Worm (Caenorhabditis elegans) whole organism, L4 larva: ENCODE results near the gene hsp-12.2.

ENCODE experiments used
- dve-1 ChIP-seq: sonication (generic microtip); optimal IDR thresholded peaks from 2 replicates; lab custom pipeline; 2017; ENCODE audit warnings: antibody characterized with exemption, mild to moderate bottlenecking, missing genetic modification characterization, missing compliant biosample characterization; ENCODE audit not compliant: insufficient read depth
- fkh-10 ChIP-seq: fragments of 150-350 bp; optimal IDR thresholded peaks from 2 replicates; lab custom pipeline; 2014; ENCODE audit warnings: missing biosample characterization, missing genetic modification reagents, missing genetic modification characterization
- jun-1 ChIP-seq: fragments of 150-350 bp; optimal IDR thresholded peaks from 2 replicates; lab custom pipeline; 2014; ENCODE audit warnings: missing biosample characterization, missing genetic modification reagents, missing genetic modification characterization
- lin-39 ChIP-seq: fragments of 150-350 bp; optimal IDR thresholded peaks from 2 replicates; lab custom pipeline; 2014; ENCODE audit warnings: missing biosample characterization, missing genetic modification reagents, missing genetic modification characterization
- mep-1 ChIP-seq: fragments of 150-350 bp; sonication (generic microtip); optimal IDR thresholded peaks from 3 replicates; lab custom pipeline; 2014; ENCODE audit warnings: missing biosample characterization, missing genetic modification characterization
- mes-2 ChIP-seq: sonication (generic microtip); optimal IDR thresholded peaks from 2 replicates; lab custom pipeline; 2016; ENCODE audit warnings: missing genotype, mild to moderate bottlenecking, missing genetic modification characterization, missing compliant biosample characterization; ENCODE audit not compliant: poor library complexity, severe bottlenecking
- tag-97 ChIP-seq: fragments of 200-800 bp; sonication (Bioruptor generic); IDR thresholded peaks from 2 replicates; pipeline ENCODE4 v1.3.6; 2022; ENCODE audit warnings: missing genetic modification characterization, missing compliant biosample characterization
- unc-130 ChIP-seq: sonication (generic microtip); optimal IDR thresholded peaks from 2 replicates; lab custom pipeline; 2016; ENCODE audit warnings: missing genetic modification reagents, missing genetic modification characterization, missing compliant biosample characterization
- zag-1 ChIP-seq: fragments of 150-350 bp; optimal IDR thresholded peaks from 2 replicates; lab custom pipeline; 2014; ENCODE audit warnings: missing biosample characterization, missing genetic modification characterization
- ztf-11 ChIP-seq: fragments of 150-350 bp; optimal IDR thresholded peaks from 2 replicates; lab custom pipeline; 2014; ENCODE audit warnings: missing biosample characterization, missing genetic modification characterization

DNA sequence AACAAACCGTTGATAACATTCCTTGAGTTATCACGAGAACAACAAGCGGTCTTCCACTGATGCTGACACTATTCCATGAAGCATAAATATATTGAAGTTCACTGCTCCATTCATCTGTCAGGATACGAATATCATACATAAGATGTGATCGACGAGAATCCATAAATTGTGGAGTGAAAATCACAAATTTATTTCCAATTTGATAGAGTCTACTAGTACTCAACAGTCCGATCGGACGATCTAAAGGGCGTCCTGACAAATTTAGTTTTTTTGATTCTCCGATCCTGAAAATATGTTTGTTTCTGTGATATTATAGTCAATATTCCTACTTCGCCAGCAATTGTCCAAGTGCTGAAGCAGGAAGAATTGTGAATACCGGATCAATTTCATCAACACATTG, 4.3 kb downstream of the hsp-12.2 start:
- no peak for TF ChIP-seq lin-39 (tag; lab: Kevin White, UChicago)
- no peak for TF ChIP-seq ztf-11 (tag; lab: Kevin White, UChicago)
- no peak for TF ChIP-seq mes-2 (tag; lab: Kevin White, UChicago)
- TF ChIP-seq zag-1 (tag; lab: Kevin White, UChicago), result no peak
- no peak for TF ChIP-seq fkh-10 (GFP tag; lab: Kevin White, UChicago)
- TF ChIP-seq mep-1, result no peak
- TF ChIP-seq unc-130 (GFP tag; lab: Kevin White, UChicago), result no peak
- TF ChIP-seq dve-1, result no peak
- no peak for TF ChIP-seq jun-1
- TF ChIP-seq tag-97 (GFP tag; lab: Robert Waterston, UW), result no peak
